Worm (Caenorhabditis elegans) whole organism, young adult: ENCODE results near the gene Y105C5A.12.

Experiments
- B0035.1 ChIP-seq: sonication (generic microtip); optimal IDR thresholded peaks from 2 replicates; lab custom pipeline; 2016; ENCODE audit warnings: missing genetic modification characterization, mild to moderate bottlenecking, missing compliant biosample characterization, missing genotype, missing genetic modification reagents
- F37B4.10 ChIP-seq: fragments of 200-800 bp; sonication (Bioruptor generic); IDR thresholded peaks from 2 replicates; pipeline ENCODE4 v1.3.6; 2022; ENCODE audit warnings: missing genetic modification characterization, missing compliant biosample characterization
- K11D2.4 ChIP-seq: fragments of 200-800 bp; sonication (Bioruptor generic); IDR thresholded peaks from 2 replicates; pipeline ENCODE4 v1.3.6; 2022; ENCODE audit warnings: missing genetic modification reagents, missing genetic modification characterization, missing compliant biosample characterization
- K12H6.12 ChIP-seq: fragments of 200-800 bp; sonication (Bioruptor generic); optimal IDR thresholded peaks from 2 replicates; lab custom pipeline; 2018; ENCODE audit warnings: mild to moderate bottlenecking, missing genetic modification characterization, missing compliant biosample characterization
- Y56A3A.18 ChIP-seq: fragments of 200-800 bp; sonication (Bioruptor generic); IDR thresholded peaks from 2 replicates; pipeline ENCODE4 v1.3.6; 2022; ENCODE audit warnings: missing genetic modification reagents, missing genetic modification characterization, missing compliant biosample characterization
- akir-1 ChIP-seq: fragments of 200-800 bp; sonication (Bioruptor generic); optimal IDR thresholded peaks from 2 replicates; lab custom pipeline; 2018; ENCODE audit warnings: mild to moderate bottlenecking, missing genetic modification characterization, moderate library complexity, missing compliant biosample characterization
- athp-1 ChIP-seq: sonication (generic microtip); optimal IDR thresholded peaks from 2 replicates; lab custom pipeline; 2017; ENCODE audit warnings: mild to moderate bottlenecking, missing genetic modification characterization, missing compliant biosample characterization
- bed-1 ChIP-seq: fragments of 200-800 bp; sonication (Bioruptor generic); IDR thresholded peaks from 2 replicates; pipeline ENCODE4 v1.3.6; 2022; ENCODE audit warnings: missing genetic modification reagents, missing genetic modification characterization, missing compliant biosample characterization
- ccch-3 ChIP-seq: fragments of 200-800 bp; sonication (Bioruptor generic); optimal IDR thresholded peaks from 2 replicates; lab custom pipeline; 2018; ENCODE audit warnings: mild to moderate bottlenecking, missing genetic modification characterization, missing compliant biosample characterization
- cebp-1 ChIP-seq, 2 experiments: fragments of 200-800 bp in 1 of 2; sonication (Bioruptor generic) in 1 of 2; sonication (generic microtip) in 1 of 2; IDR thresholded peaks in 1 of 2; optimal IDR thresholded peaks in 1 of 2; 2 replicates each; pipeline versions ENCODE4 v1.3.6 to Lab custom; 2017 to 2022; ENCODE audit warnings: missing compliant biosample characterization in 2 of 2, missing genetic modification characterization in 2 of 2, mild to moderate bottlenecking in 1 of 2, missing genetic modification reagents in 1 of 2, moderate library complexity in 1 of 2
- ceh-100 ChIP-seq: fragments of 200-800 bp; sonication (Bioruptor generic); IDR thresholded peaks from 2 replicates; pipeline ENCODE4 v1.3.6; 2022; ENCODE audit warnings: missing genetic modification reagents, missing genetic modification characterization, missing compliant biosample characterization
- die-1 ChIP-seq: sonication (generic microtip); optimal IDR thresholded peaks from 2 replicates; lab custom pipeline; 2016; ENCODE audit warnings: missing genotype, mild to moderate bottlenecking, missing genetic modification characterization, missing compliant biosample characterization
- dox-1 ChIP-seq: fragments of 200-800 bp; sonication (Bioruptor generic); IDR thresholded peaks from 2 replicates; pipeline ENCODE4 v1.3.6; 2022; ENCODE audit warnings: missing genetic modification reagents, missing genetic modification characterization, missing compliant biosample characterization
- egl-44 ChIP-seq: fragments of 200-800 bp; sonication (Bioruptor generic); IDR thresholded peaks from 2 replicates; pipeline ENCODE4 v1.3.6; 2022; ENCODE audit warnings: missing genetic modification reagents, missing genetic modification characterization, missing compliant biosample characterization
- ekl-4 ChIP-seq: fragments of 200-800 bp; sonication (Bioruptor generic); IDR thresholded peaks from 2 replicates; pipeline ENCODE4 v1.3.6; 2022; ENCODE audit warnings: missing genetic modification reagents, missing genetic modification characterization, missing compliant biosample characterization
- ets-4 ChIP-seq: fragments of 200-800 bp; sonication (Bioruptor generic); optimal IDR thresholded peaks from 2 replicates; lab custom pipeline; 2018; ENCODE audit warnings: mild to moderate bottlenecking, missing genetic modification characterization, missing compliant biosample characterization
- gei-17 ChIP-seq: fragments of 200-800 bp; sonication (Bioruptor generic); optimal IDR thresholded peaks from 2 replicates; lab custom pipeline; 2018; ENCODE audit warnings: mild to moderate bottlenecking, missing genetic modification characterization, missing compliant biosample characterization
- hlh-26 ChIP-seq: fragments of 200-800 bp; sonication (Bioruptor generic); conservative IDR thresholded peaks from 2 replicates; pipeline ENCODE4 v1.3.6; 2022; ENCODE audit warnings: missing genetic modification reagents, missing genetic modification characterization, missing compliant biosample characterization
- hmg-1.2 ChIP-seq: fragments of 200-800 bp; sonication (Bioruptor generic); IDR thresholded peaks from 2 replicates; pipeline ENCODE4 v1.3.6; 2022; ENCODE audit warnings: missing genetic modification reagents, missing genetic modification characterization, missing compliant biosample characterization
- hmg-20 ChIP-seq: fragments of 200-800 bp; sonication (Bioruptor generic); IDR thresholded peaks from 2 replicates; pipeline ENCODE4 v1.3.6; 2022; ENCODE audit warnings: missing genetic modification reagents, missing genetic modification characterization, missing compliant biosample characterization
- lin-26 ChIP-seq: fragments of 200-800 bp; sonication (Bioruptor generic); IDR thresholded peaks from 2 replicates; pipeline ENCODE4 v1.3.6; 2022; ENCODE audit warnings: missing genetic modification reagents, missing genetic modification characterization, missing compliant biosample characterization
- lin-35 ChIP-seq, 3 experiments: fragments of 150-350 bp in 2 of 3; sonication (generic microtip) in 1 of 3; optimal IDR thresholded peaks; 2 replicates each; lab custom pipeline; 2014 to 2018; ENCODE audit warnings: missing biosample characterization in 3 of 3, missing genetic modification characterization in 3 of 3, missing genetic modification reagents in 3 of 3
- lin-40 ChIP-seq: sonication (generic microtip); optimal IDR thresholded peaks from 2 replicates; lab custom pipeline; 2016; ENCODE audit warnings: missing genetic modification characterization, mild to moderate bottlenecking, missing compliant biosample characterization, missing genotype, missing genetic modification reagents
- madf-10 ChIP-seq: sonication (generic microtip); optimal IDR thresholded peaks from 2 replicates; lab custom pipeline; 2016; ENCODE audit warnings: mild to moderate bottlenecking, missing genetic modification characterization, missing compliant biosample characterization
- madf-3 ChIP-seq: fragments of 200-800 bp; sonication (Bioruptor generic); IDR thresholded peaks from 2 replicates; pipeline ENCODE4 v1.3.6; 2022; ENCODE audit warnings: missing genetic modification reagents, missing genetic modification characterization, missing compliant biosample characterization
- nhr-80 ChIP-seq: sonication (generic microtip); optimal IDR thresholded peaks from 2 replicates; lab custom pipeline; 2016; ENCODE audit warnings: missing genetic modification characterization, missing compliant biosample characterization
- pha-4 ChIP-seq: fragments of 150-350 bp; sonication (generic microtip); optimal IDR thresholded peaks from 2 replicates; lab custom pipeline; 2014; ENCODE audit warnings: missing biosample characterization, missing genetic modification reagents, missing genetic modification characterization
- rcor-1 ChIP-seq: fragments of 200-800 bp; sonication (Bioruptor generic); IDR thresholded peaks from 2 replicates; pipeline ENCODE4 v1.3.6; 2022; ENCODE audit warnings: missing genetic modification reagents, missing genetic modification characterization, missing compliant biosample characterization
- repo-1 ChIP-seq: sonication (generic microtip); optimal IDR thresholded peaks from 2 replicates; lab custom pipeline; 2017; ENCODE audit warnings: mild to moderate bottlenecking, missing genetic modification characterization, missing compliant biosample characterization
- tbp1 ChIP-seq: fragments of 200-800 bp; sonication (Bioruptor generic); optimal IDR thresholded peaks from 2 replicates; lab custom pipeline; 2018; ENCODE audit warnings: mild to moderate bottlenecking, missing genetic modification characterization, missing compliant biosample characterization
- zfh-2 ChIP-seq: fragments of 200-800 bp; sonication (Bioruptor generic); conservative IDR thresholded peaks from 2 replicates; pipeline ENCODE4 v1.3.6; 2022; ENCODE audit warnings: missing genetic modification reagents, missing genetic modification characterization, missing compliant biosample characterization
- ztf-26 ChIP-seq: sonication (generic microtip); optimal IDR thresholded peaks from 2 replicates; lab custom pipeline; 2017; ENCODE audit warnings: missing genetic modification characterization, missing compliant biosample characterization

Gene Y105C5A.12

DNA sequence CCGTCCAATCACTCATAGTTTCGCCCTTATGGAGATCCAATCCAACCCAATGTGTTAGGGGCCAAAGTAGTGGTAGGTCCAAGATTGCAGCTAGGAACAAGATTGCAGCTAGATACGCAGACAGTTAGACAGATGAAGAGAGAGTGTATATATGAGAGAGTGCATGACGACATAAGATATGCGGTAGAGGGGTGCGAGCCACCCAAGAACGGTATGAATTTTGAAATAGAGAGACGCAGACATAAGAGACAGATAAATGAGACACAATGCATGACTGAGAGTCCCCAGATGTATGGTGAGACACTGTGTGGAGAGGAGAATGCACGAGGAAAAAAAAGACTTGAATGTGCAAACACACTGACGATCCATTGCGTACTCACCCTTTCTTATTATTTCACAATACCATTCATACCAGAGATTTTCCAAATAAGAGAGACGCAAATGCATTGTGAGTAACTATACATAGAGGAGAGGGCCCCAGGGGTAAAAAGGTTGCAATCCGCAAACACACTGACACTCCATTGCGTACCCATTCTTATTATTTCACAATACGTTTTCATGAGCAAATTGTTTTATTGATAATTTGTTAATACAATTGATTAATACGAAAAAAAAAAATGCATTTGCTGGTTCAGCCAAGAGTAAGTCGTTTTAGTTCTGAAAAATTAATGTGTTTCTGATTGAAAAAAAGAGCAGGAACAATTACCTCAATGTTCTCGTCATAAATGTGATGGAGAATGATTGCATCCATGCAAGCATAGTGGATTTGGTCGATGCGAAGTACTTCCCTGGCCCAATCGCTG is 5.0 kb upstream of the Y105C5A.12 start, which contains the start of the genes Y105C5A.1268 and Y105C5A.1272 (continued):
- TF ChIP-seq lin-35 (GFP tag; optimal IDR thresholded peaks at IDR 0.05; lab: Kevin White, UChicago) (peak in 1 of 3 experiments; percentile 78), K11D2.4 (GFP tag; lab: Robert Waterston, UW) (peak; percentile 79), rcor-1 (peak; percentile 58), egl-44 (GFP tag; lab: Robert Waterston, UW) (peak; percentile 71; the same call in 1 of the 2 replicates), ekl-4 (GFP tag; lab: Robert Waterston, UW) (peak; percentile 84), akir-1 (GFP tag; lab: Kevin White, UChicago) (peak; percentile 3), ets-4 (GFP tag; lab: Kevin White, UChicago) (peak; percentile 18), die-1 (tag; lab: Kevin White, UChicago) (peak; percentile 2), hmg-1.2 (GFP tag; lab: Robert Waterston, UW) (peak; percentile 99), madf-10 (tag; lab: Kevin White, UChicago) (peak; percentile 54), Y56A3A.18 (GFP tag; lab: Robert Waterston, UW) (peak; percentile 83; the same call in 1 of the 2 replicates), K12H6.12 (tag; lab: Kevin White, UChicago) (peak; percentile 96), athp-1 (peak; percentile 83), cebp-1 (GFP tag; IDR thresholded peaks at IDR 0.05; lab: Robert Waterston, UW) (peak; percentile 99), cebp-1 (tag; optimal IDR thresholded peaks at IDR 0.05; lab: Kevin White, UChicago) (peak; percentile 99), repo-1 (peak; percentile 37), nhr-80 (tag; lab: Kevin White, UChicago) (peak; percentile 9), tbp1 (GFP tag; lab: Kevin White, UChicago) (peak; percentile 47), ztf-26 (tag; lab: Kevin White, UChicago) (peak; percentile 54), zfh-2 (GFP tag; lab: Robert Waterston, UW) (peak; percentile 41; the same call in 1 of the 2 replicates), madf-3 (0 out of 2 replicates have a peak, but pooled peaks have one; percentile 16), F37B4.10 (GFP tag; lab: Robert Waterston, UW) (0 out of 2 replicates have a peak, but pooled peaks have one; percentile 34), lin-40 (peak; percentile 97)

DNA sequence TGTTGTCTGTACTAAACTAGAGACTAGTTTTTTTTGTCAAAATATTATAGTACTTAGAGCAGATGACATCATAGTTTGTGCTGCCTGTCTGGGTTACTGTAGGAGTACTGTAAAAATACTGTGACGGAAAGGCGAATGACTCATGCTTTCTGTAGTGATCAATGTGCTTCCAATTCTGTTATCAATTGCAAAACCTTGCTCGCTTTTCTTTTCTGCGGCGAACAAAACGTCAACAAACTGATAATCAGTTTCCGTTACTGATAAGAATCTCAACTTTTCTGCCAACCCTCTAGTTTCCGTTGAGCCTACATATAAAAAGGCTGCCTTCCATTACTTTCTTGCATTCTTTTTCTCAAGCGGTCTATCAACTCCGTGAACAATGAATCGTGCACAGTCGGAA is 747 bp downstream of the Y105C5A.12 start, which contains the start of gene Y105C5A.13:
Y105C5A.13 (plus strand) TSS at position 380 of the 400 bp plus-strand sequence.
- TF ChIP-seq ccch-3 (GFP tag; lab: Kevin White, UChicago): no peak
- peak; percentile 59 for TF ChIP-seq dox-1 (GFP tag; lab: Robert Waterston, UW)
- no peak for TF ChIP-seq B0035.1 (tag; lab: Kevin White, UChicago)
- TF ChIP-seq nhr-80 (tag; lab: Kevin White, UChicago): peak; percentile 69
- TF ChIP-seq, all 124 proteins: peak for 2

DNA sequence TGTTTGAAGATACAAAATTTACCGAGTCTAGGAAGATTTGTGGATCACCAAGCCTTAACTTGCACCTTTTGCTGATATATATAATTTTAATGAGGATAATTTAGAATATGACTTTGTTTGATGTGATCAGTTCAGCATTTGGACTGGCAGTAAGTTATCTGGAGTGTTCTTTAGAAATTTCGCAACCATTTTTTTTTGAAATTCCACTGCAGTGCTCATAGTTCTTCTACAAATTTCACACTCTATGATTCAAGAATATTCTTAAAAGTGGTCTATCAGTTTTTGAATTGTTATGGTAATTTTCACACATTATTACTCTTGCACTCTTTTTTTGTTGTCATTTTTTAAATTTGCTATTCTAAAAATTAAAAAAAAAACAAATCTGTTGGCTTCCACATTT is 2.4 kb downstream of the Y105C5A.12 start:
- no peak for TF ChIP-seq bed-1
- no peak for TF ChIP-seq hmg-1.2 (GFP tag; lab: Robert Waterston, UW)
- no peak for TF ChIP-seq repo-1
- TF ChIP-seq hmg-20 (GFP tag; lab: Robert Waterston, UW): no peak
- TF ChIP-seq lin-26 (GFP tag; lab: Robert Waterston, UW): no peak
- TF ChIP-seq zfh-2 (GFP tag; lab: Robert Waterston, UW): no peak
- TF ChIP-seq pha-4 (tag; lab: Kevin White, UChicago): no peak
- no peak for TF ChIP-seq ceh-100 (GFP tag; lab: Robert Waterston, UW)
- no peak for TF ChIP-seq gei-17
- no peak for TF ChIP-seq ztf-26 (tag; lab: Kevin White, UChicago)
- no peak for TF ChIP-seq hlh-26 (GFP tag; lab: Robert Waterston, UW)
